Worm (Caenorhabditis elegans) whole organism, early embryonic: ENCODE data around the gene ddo-3.

Experiments used
- aly-1 ChIP-seq: sonication (generic microtip); optimal IDR thresholded peaks from 2 replicates; lab custom pipeline; 2016; ENCODE audit warnings: missing genetic modification characterization, missing compliant biosample characterization
- ama-1 ChIP-seq: fragments of 150-350 bp; optimal IDR thresholded peaks from 2 replicates; lab custom pipeline; 2014
- ets-7 ChIP-seq: sonication (generic microtip); optimal IDR thresholded peaks from 2 replicates; lab custom pipeline; 2016; ENCODE audit warnings: missing genotype, missing genetic modification characterization, missing compliant biosample characterization
- hmbx-1 ChIP-seq: sonication (generic microtip); optimal IDR thresholded peaks from 2 replicates; lab custom pipeline; 2016; ENCODE audit warnings: mild to moderate bottlenecking, missing genetic modification characterization, missing compliant biosample characterization
- hnd-1 ChIP-seq: sonication (generic microtip); optimal IDR thresholded peaks from 2 replicates; lab custom pipeline; 2016; ENCODE audit warnings: missing genetic modification characterization, missing compliant biosample characterization
- pes-1 ChIP-seq: fragments of 200-800 bp; sonication (Bioruptor generic); IDR thresholded peaks from 2 replicates; pipeline ENCODE4 v1.3.6; 2022; ENCODE audit warnings: missing genetic modification reagents, missing genetic modification characterization, missing compliant biosample characterization

ce11 chrIII:6610522-6610921 lies 22.9 kb downstream of the ddo-3 start, which contains the start of gene srh-40:
- no peak for TF ChIP-seq hmbx-1 (tag; lab: Kevin White, UChicago)
- TF ChIP-seq aly-1 = no peak
- TF ChIP-seq ets-7 (tag; lab: Kevin White, UChicago) = no peak
- no peak for TF ChIP-seq ama-1 (lab: Kevin White, UChicago)
- no peak for TF ChIP-seq pes-1 (GFP tag; lab: Robert Waterston, UW)
- TF ChIP-seq hnd-1 = no peak
